Worm (Caenorhabditis elegans) whole organism, mixed stage, embryonic: ENCODE data around the gene F22E5.1.
A peak's percentile ranks its signal among the peaks of the same experiment; 100 is the strongest.

Experiments used
- M03D4.4 ChIP-seq: sonication (generic microtip); optimal IDR thresholded peaks from 2 replicates; lab custom pipeline; 2017; ENCODE audit warnings: mild to moderate bottlenecking, missing genetic modification characterization, missing compliant biosample characterization
- bed-3 ChIP-seq: fragments of 200-800 bp; sonication (Bioruptor generic); optimal IDR thresholded peaks from 3 replicates; lab custom pipeline; 2018; ENCODE audit warnings: mild to moderate bottlenecking, missing genetic modification characterization, moderate library complexity, missing compliant biosample characterization
- blmp-1 ChIP-seq: fragments of 150-350 bp; optimal IDR thresholded peaks from 2 replicates; lab custom pipeline; 2014; ENCODE audit warnings: missing biosample characterization, missing genetic modification characterization
- ceh-39 ChIP-seq: fragments of 150-350 bp; optimal IDR thresholded peaks from 2 replicates; lab custom pipeline; 2014; ENCODE audit warnings: missing biosample characterization, missing genetic modification characterization
- ceh-43 ChIP-seq: fragments of 200-800 bp; sonication (Bioruptor generic); optimal IDR thresholded peaks from 2 replicates; lab custom pipeline; 2018; ENCODE audit warnings: mild to moderate bottlenecking, missing genetic modification characterization, moderate library complexity, missing compliant biosample characterization
- ceh-83 ChIP-seq: fragments of 200-800 bp; sonication (Bioruptor generic); optimal IDR thresholded peaks from 2 replicates; lab custom pipeline; 2018; ENCODE audit warnings: mild to moderate bottlenecking, missing genetic modification characterization, missing compliant biosample characterization
- ces-1 ChIP-seq: fragments of 150-350 bp; optimal IDR thresholded peaks from 2 replicates; lab custom pipeline; 2014; ENCODE audit warnings: missing biosample characterization, missing genetic modification reagents, missing genetic modification characterization
- cnd-1 ChIP-seq: fragments of 200-800 bp; sonication (Bioruptor generic); optimal IDR thresholded peaks from 2 replicates; lab custom pipeline; 2018; ENCODE audit warnings: mild to moderate bottlenecking, missing genetic modification characterization, missing compliant biosample characterization
- elt-3 ChIP-seq: fragments of 150-350 bp; optimal IDR thresholded peaks from 2 replicates; lab custom pipeline; 2014; ENCODE audit warnings: missing biosample characterization, missing genetic modification characterization
- ham-2 ChIP-seq: fragments of 200-800 bp; sonication (Bioruptor generic); optimal IDR thresholded peaks from 2 replicates; lab custom pipeline; 2018; ENCODE audit warnings: mild to moderate bottlenecking, missing genetic modification characterization, missing compliant biosample characterization
- hlh-1 ChIP-seq: fragments of 150-350 bp; optimal IDR thresholded peaks from 2 replicates; lab custom pipeline; 2014; ENCODE audit warnings: missing biosample characterization, missing genetic modification reagents, missing genetic modification characterization
- lin-13 ChIP-seq: fragments of 150-350 bp; optimal IDR thresholded peaks from 2 replicates; lab custom pipeline; 2014; ENCODE audit warnings: missing biosample characterization, missing genetic modification characterization
- lin-32 ChIP-seq: fragments of 200-800 bp; sonication (Bioruptor generic); optimal IDR thresholded peaks from 2 replicates; lab custom pipeline; 2018; ENCODE audit warnings: mild to moderate bottlenecking, missing genetic modification characterization, missing compliant biosample characterization
- lsy-2 ChIP-seq: fragments of 150-350 bp; optimal IDR thresholded peaks from 2 replicates; lab custom pipeline; 2014; ENCODE audit warnings: missing biosample characterization, missing genetic modification characterization
- mab-5 ChIP-seq: fragments of 150-350 bp; optimal IDR thresholded peaks from 2 replicates; lab custom pipeline; 2014; ENCODE audit warnings: missing biosample characterization, missing genetic modification characterization
- mls-2 ChIP-seq: sonication (generic microtip); optimal IDR thresholded peaks from 2 replicates; lab custom pipeline; 2016; ENCODE audit warnings: mild to moderate bottlenecking, missing genetic modification characterization, moderate library complexity, missing compliant biosample characterization
- nhr-12 ChIP-seq: fragments of 150-350 bp; optimal IDR thresholded peaks from 2 replicates; lab custom pipeline; 2014; ENCODE audit warnings: missing biosample characterization, missing genetic modification characterization
- nhr-2 ChIP-seq: fragments of 150-350 bp; optimal IDR thresholded peaks from 2 replicates; lab custom pipeline; 2014; ENCODE audit warnings: missing biosample characterization, missing genetic modification characterization
- nhr-237 ChIP-seq: fragments of 150-350 bp; optimal IDR thresholded peaks from 2 replicates; lab custom pipeline; 2014; ENCODE audit warnings: missing biosample characterization, missing genetic modification characterization
- nhr-28 ChIP-seq: fragments of 150-350 bp; optimal IDR thresholded peaks from 2 replicates; lab custom pipeline; 2014; ENCODE audit warnings: missing biosample characterization, missing genetic modification characterization
- nhr-76 ChIP-seq: sonication (generic microtip); optimal IDR thresholded peaks from 2 replicates; lab custom pipeline; 2017; ENCODE audit warnings: missing biosample characterization, missing genetic modification characterization
- pha-4 ChIP-seq: fragments of 150-350 bp; optimal IDR thresholded peaks from 2 replicates; lab custom pipeline; 2018; ENCODE audit warnings: missing biosample characterization, missing genetic modification reagents, missing genetic modification characterization
- sem-2 ChIP-seq: fragments of 200-800 bp; sonication (Bioruptor generic); optimal IDR thresholded peaks from 2 replicates; lab custom pipeline; 2018; ENCODE audit warnings: mild to moderate bottlenecking, missing genetic modification characterization, missing compliant biosample characterization
- snpc-4 ChIP-seq: fragments of 150-350 bp; optimal IDR thresholded peaks from 2 replicates; lab custom pipeline; 2014; ENCODE audit warnings: missing biosample characterization, missing genetic modification characterization
- sptf-1 ChIP-seq: sonication (generic microtip); optimal IDR thresholded peaks from 2 replicates; lab custom pipeline; 2017; ENCODE audit warnings: mild to moderate bottlenecking, missing genetic modification characterization, moderate library complexity, missing compliant biosample characterization
- tbx-8 ChIP-seq: fragments of 200-800 bp; sonication (Bioruptor generic); optimal IDR thresholded peaks from 2 replicates; lab custom pipeline; 2018; ENCODE audit warnings: mild to moderate bottlenecking, missing genetic modification characterization, moderate library complexity, missing compliant biosample characterization
- unc-62 ChIP-seq: fragments of 150-350 bp; optimal IDR thresholded peaks from 2 replicates; lab custom pipeline; 2014; ENCODE audit warnings: missing biosample characterization, missing genetic modification reagents, missing genetic modification characterization
- zip-8 ChIP-seq: fragments of 150-350 bp; optimal IDR thresholded peaks from 2 replicates; lab custom pipeline; 2014; ENCODE audit warnings: missing biosample characterization, missing genetic modification characterization
- ztf-11 ChIP-seq: fragments of 150-350 bp; optimal IDR thresholded peaks from 2 replicates; lab custom pipeline; 2014; ENCODE audit warnings: missing biosample characterization, missing genetic modification characterization

F22E5.1 gene

ce11 chrII:2695079-2695478, 21.5 kb downstream of the F22E5.1 start:
- TF ChIP-seq cnd-1 (no peak), ces-1 (GFP tag; lab: Kevin White, UChicago) (peak; percentile 18), tbx-8 (GFP tag; lab: Kevin White, UChicago) (no peak)

ce11 chrII:2698378-2698777, 24.8 kb downstream of the F22E5.1 start, which contains the start of gene sri-62:
TSS of gene sri-62 (minus strand) at chrII:2698478.
- TF ChIP-seq hlh-1 (tag; lab: Kevin White, UChicago) (no peak), ham-2 (no peak), sptf-1 (tag; lab: Kevin White, UChicago) (no peak), pha-4 (tag; lab: Kevin White, UChicago) (no peak), ztf-11 (tag; lab: Kevin White, UChicago) (no peak), nhr-12 (tag; lab: Kevin White, UChicago) (no peak), nhr-237 (tag; lab: Kevin White, UChicago) (no peak), nhr-76 (tag; lab: Kevin White, UChicago) (no peak), ceh-83 (GFP tag; lab: Kevin White, UChicago) (no peak), cnd-1 (no peak), sem-2 (GFP tag; lab: Kevin White, UChicago) (no peak), ces-1 (GFP tag; lab: Kevin White, UChicago) (no peak), mls-2 (tag; lab: Kevin White, UChicago) (no peak), unc-62 (GFP tag; lab: Kevin White, UChicago) (no peak), lin-13 (tag; lab: Kevin White, UChicago) (no peak), ceh-43 (GFP tag; lab: Kevin White, UChicago) (no peak), M03D4.4 (tag; lab: Kevin White, UChicago) (no peak), lsy-2 (tag; lab: Kevin White, UChicago) (no peak)

- TF ChIP-seq zip-8 (tag; lab: Kevin White, UChicago) (no peak), snpc-4 (tag; lab: Kevin White, UChicago) (no peak), tbx-8 (GFP tag; lab: Kevin White, UChicago) (no peak), lin-32 (no peak), nhr-2 (tag; lab: Kevin White, UChicago) (no peak), mab-5 (tag; lab: Kevin White, UChicago) (no peak), ceh-39 (tag; lab: Kevin White, UChicago) (no peak), nhr-76 (tag; lab: Kevin White, UChicago) (no peak)
These were observed 26.7 kb downstream of the F22E5.1 start, which contains the start of gene sri-61 for ce11 chrII:2700229-2700628. TSS of gene sri-61 (minus strand) at chrII:2700329.

- TF ChIP-seq hlh-1 (tag; lab: Kevin White, UChicago) (no peak), lsy-2 (tag; lab: Kevin White, UChicago) (no peak), nhr-28 (tag; lab: Kevin White, UChicago) (no peak), nhr-2 (tag; lab: Kevin White, UChicago) (no peak), snpc-4 (tag; lab: Kevin White, UChicago) (no peak), lin-32 (no peak), sptf-1 (tag; lab: Kevin White, UChicago) (no peak), elt-3 (tag; lab: Kevin White, UChicago) (no peak)
These were observed 29.2 kb downstream of the F22E5.1 start, which contains the start of gene sri-60 for ce11 chrII:2702757-2703156. TSS of gene sri-60 (minus strand) at chrII:2702857.

- TF ChIP-seq lin-32, result no peak
- TF ChIP-seq mab-5 (tag; lab: Kevin White, UChicago), result no peak
- no peak for TF ChIP-seq blmp-1 (tag; lab: Kevin White, UChicago)
- no peak for TF ChIP-seq ceh-39 (tag; lab: Kevin White, UChicago)
- TF ChIP-seq lin-13 (tag; lab: Kevin White, UChicago), result no peak
These were observed 31.6 kb downstream of the F22E5.1 start, which contains the start of gene srh-128 for ce11 chrII:2705200-2705599. TSS of gene srh-128 (minus strand) at chrII:2705300.

ce11 chrII:2707872-2708271, 34.3 kb downstream of the F22E5.1 start, which contains the start of gene Y47G7B.2:
TSS of gene Y47G7B.2 (minus strand) at chrII:2708014.
- TF ChIP-seq blmp-1 (tag; lab: Kevin White, UChicago) (no peak), lin-32 (no peak), bed-3 (GFP tag; lab: Kevin White, UChicago) (no peak), sem-2 (GFP tag; lab: Kevin White, UChicago) (no peak)
